Fruit fly (Drosophila melanogaster) whole organism, embryonic: Measurements from ENCODE around the gene hook.

ENCODE experiments used
- Aef1 ChIP-seq: fragments of 200-800 bp; sonication (Bioruptor generic); IDR thresholded peaks from 3 replicates; pipeline ENCODE4 v1.3.6; 2022; ENCODE audit warnings: missing biosample characterization, missing genetic modification characterization
- Awh ChIP-seq: fragments of 200-800 bp; sonication (Bioruptor generic); IDR thresholded peaks from 2 replicates; pipeline ENCODE4, ENCODE4 v1.3.6; 2022; ENCODE audit warnings: missing biosample characterization, missing genetic modification characterization
- CG10147 ChIP-seq: fragments of 200-800 bp; sonication (Bioruptor generic); optimal IDR thresholded peaks from 2 replicates; lab custom pipeline; 2019; ENCODE audit warnings: missing biosample characterization, mild to moderate bottlenecking, missing genetic modification characterization, moderate library complexity
- CG11695 ChIP-seq: fragments of 200-800 bp; sonication (Bioruptor generic); IDR thresholded peaks from 3 replicates; pipeline ENCODE4 v1.3.6; 2022; ENCODE audit warnings: missing biosample characterization, missing genetic modification characterization
- CG12219 ChIP-seq: fragments of 200-800 bp; sonication (Bioruptor generic); optimal IDR thresholded peaks from 3 replicates; lab custom pipeline; 2018; ENCODE audit warnings: missing biosample characterization, mild to moderate bottlenecking, missing genetic modification characterization
- CG12391 ChIP-seq: fragments of 200-800 bp; sonication (Bioruptor generic); optimal IDR thresholded peaks from 3 replicates; lab custom pipeline; 2018; ENCODE audit warnings: missing biosample characterization, mild to moderate bottlenecking, missing genetic modification characterization, moderate library complexity
- CG13287 ChIP-seq: fragments of 200-800 bp; sonication (Bioruptor generic); IDR thresholded peaks from 2 replicates; pipeline ENCODE4 v1.3.6; 2022; ENCODE audit warnings: missing biosample characterization, missing genetic modification characterization; ENCODE audit not compliant: partially characterized antibody
- CG14050 ChIP-seq: fragments of 200-800 bp; sonication (Bioruptor generic); IDR thresholded peaks from 3 replicates; pipeline ENCODE4 v1.3.6; 2022; ENCODE audit warnings: missing biosample characterization, missing genetic modification characterization
- CG15601 ChIP-seq: fragments of 200-800 bp; sonication (Bioruptor generic); optimal IDR thresholded peaks from 3 replicates; lab custom pipeline; 2019; ENCODE audit warnings: missing biosample characterization, mild to moderate bottlenecking, missing genetic modification characterization, moderate library complexity
- CG17802 ChIP-seq: fragments of 200-800 bp; sonication (Bioruptor generic); optimal IDR thresholded peaks from 2 replicates; lab custom pipeline; 2018; ENCODE audit warnings: missing biosample characterization, mild to moderate bottlenecking, missing genetic modification characterization, moderate library complexity
- CG18011 ChIP-seq: fragments of 200-800 bp; sonication (Bioruptor generic); optimal IDR thresholded peaks from 2 replicates; lab custom pipeline; 2017; ENCODE audit warnings: missing biosample characterization, missing genetic modification characterization, mild to moderate bottlenecking, moderate library complexity, missing genotype
- CG18764 ChIP-seq: fragments of 200-800 bp; sonication (Bioruptor generic); optimal IDR thresholded peaks from 3 replicates; lab custom pipeline; 2016; ENCODE audit warnings: missing biosample characterization, missing genetic modification characterization
- CG30020 ChIP-seq: fragments of 200-800 bp; optimal IDR thresholded peaks from 2 replicates; lab custom pipeline; 2019; ENCODE audit warnings: missing biosample characterization, mild to moderate bottlenecking, missing genetic modification characterization, moderate library complexity
- CG33213 ChIP-seq: fragments of 200-800 bp; sonication (Bioruptor generic); optimal IDR thresholded peaks from 3 replicates; lab custom pipeline; 2016; ENCODE audit warnings: missing biosample characterization, missing genetic modification characterization
- CG34224 ChIP-seq: fragments of 200-800 bp; sonication (Bioruptor generic); IDR thresholded peaks from 3 replicates; pipeline ENCODE4 v1.3.6; 2022; ENCODE audit warnings: missing biosample characterization, missing genetic modification characterization; ENCODE audit not compliant: partially characterized antibody
- CG4820 ChIP-seq: fragments of 200-800 bp; sonication (Bioruptor generic); optimal IDR thresholded peaks from 3 replicates; lab custom pipeline; 2016; ENCODE audit warnings: missing biosample characterization, missing genetic modification characterization
- CG8478 ChIP-seq: fragments of >200 bp; optimal IDR thresholded peaks from 2 replicates; lab custom pipeline; 2018
- Chrac-16 ChIP-seq: fragments of 200-800 bp; sonication (Bioruptor generic); optimal IDR thresholded peaks from 3 replicates; lab custom pipeline; 2016; ENCODE audit warnings: missing biosample characterization, missing genetic modification characterization
- Dek ChIP-seq: fragments of 200-800 bp; sonication (Bioruptor generic); optimal IDR thresholded peaks from 3 replicates; lab custom pipeline; 2019; ENCODE audit warnings: missing biosample characterization, mild to moderate bottlenecking, missing genetic modification characterization, moderate library complexity
- Dip3 ChIP-seq: fragments of 200-800 bp; sonication (Bioruptor generic); optimal IDR thresholded peaks from 3 replicates; lab custom pipeline; 2016; ENCODE audit warnings: missing biosample characterization, missing genetic modification characterization
- Drgx ChIP-seq: fragments of 200-800 bp; sonication (Bioruptor generic); IDR thresholded peaks from 2 replicates; pipeline ENCODE4 v1.3.6; 2022; ENCODE audit warnings: missing biosample characterization, missing genetic modification characterization
- Ets97D ChIP-seq: fragments of 200-800 bp; sonication (Bioruptor generic); optimal IDR thresholded peaks from 3 replicates; lab custom pipeline; 2016; ENCODE audit warnings: missing biosample characterization, missing genetic modification characterization
- HLH54F ChIP-seq: fragments of 200-800 bp; sonication (Bioruptor generic); optimal IDR thresholded peaks from 3 replicates; lab custom pipeline; 2016; ENCODE audit warnings: missing biosample characterization, missing genetic modification characterization
- Hr3 ChIP-seq: fragments of 200-800 bp; sonication (Bioruptor generic); optimal IDR thresholded peaks from 3 replicates; lab custom pipeline; 2016; ENCODE audit warnings: missing biosample characterization, missing genetic modification characterization
- Mes4 ChIP-seq: fragments of 200-800 bp; sonication (Bioruptor generic); optimal IDR thresholded peaks from 2 replicates; lab custom pipeline; 2016; ENCODE audit warnings: missing biosample characterization, missing genetic modification characterization
- NFAT ChIP-seq: fragments of 200-800 bp; sonication (Bioruptor generic); IDR thresholded peaks from 2 replicates; pipeline ENCODE4 v1.3.6; 2022; ENCODE audit warnings: missing biosample characterization, missing genetic modification characterization
- Sin3A ChIP-seq: fragments of >200 bp; optimal IDR thresholded peaks from 2 replicates; lab custom pipeline; 2018
- Sry-β ChIP-seq: fragments of 200-800 bp; sonication (Bioruptor generic); optimal IDR thresholded peaks from 2 replicates; lab custom pipeline; 2018; ENCODE audit warnings: missing biosample characterization, mild to moderate bottlenecking, missing genetic modification characterization, moderate library complexity
- Vsx1 ChIP-seq: fragments of 200-800 bp; sonication (Bioruptor generic); optimal IDR thresholded peaks from 2 replicates; lab custom pipeline; 2017; ENCODE audit warnings: missing biosample characterization, mild to moderate bottlenecking, missing genetic modification characterization, missing genetic modification reagents
- Xbp1 ChIP-seq: fragments of 200-800 bp; sonication (Bioruptor generic); optimal IDR thresholded peaks from 3 replicates; lab custom pipeline; 2016; ENCODE audit warnings: missing biosample characterization, mild to moderate bottlenecking, missing genetic modification characterization
- ara ChIP-seq: fragments of 200-800 bp; sonication (Bioruptor generic); IDR thresholded peaks from 2 replicates; pipeline ENCODE4 v1.3.6; 2022; ENCODE audit warnings: missing biosample characterization, missing genetic modification characterization
- cato ChIP-seq: fragments of 200-800 bp; sonication (Bioruptor generic); optimal IDR thresholded peaks from 2 replicates; lab custom pipeline; 2016; ENCODE audit warnings: missing biosample characterization, missing genetic modification characterization, borderline replicate concordance
- caup ChIP-seq: fragments of 200-800 bp; sonication (Bioruptor generic); optimal IDR thresholded peaks from 3 replicates; lab custom pipeline; 2017; ENCODE audit warnings: missing biosample characterization, mild to moderate bottlenecking, missing genetic modification characterization, moderate library complexity; ENCODE audit not compliant: severe bottlenecking
- danr ChIP-seq: fragments of 200-800 bp; sonication (Bioruptor generic); IDR thresholded peaks from 2 replicates; pipeline ENCODE4 v1.3.6; 2022; ENCODE audit warnings: missing biosample characterization, missing genetic modification characterization
- ewg ChIP-seq: fragments of 200-800 bp; sonication (Bioruptor generic); optimal IDR thresholded peaks from 3 replicates; lab custom pipeline; 2017; ENCODE audit warnings: mild to moderate bottlenecking, missing biosample characterization, missing genetic modification reagents, missing genetic modification characterization
- eyg ChIP-seq: fragments of 200-800 bp; sonication (Bioruptor generic); optimal IDR thresholded peaks from 3 replicates; lab custom pipeline; 2016; ENCODE audit warnings: missing biosample characterization, missing genetic modification characterization
- gcm2 ChIP-seq: fragments of 200-800 bp; sonication (Bioruptor generic); optimal IDR thresholded peaks from 2 replicates; lab custom pipeline; 2016; ENCODE audit warnings: missing biosample characterization, missing genetic modification characterization
- grn ChIP-seq: fragments of 200-800 bp; sonication (Bioruptor generic); optimal IDR thresholded peaks from 3 replicates; lab custom pipeline; 2017; ENCODE audit warnings: missing biosample characterization, missing genetic modification characterization
- gro ChIP-seq: fragments of 200-800 bp; sonication (Bioruptor generic); optimal IDR thresholded peaks from 2 replicates; lab custom pipeline; 2016; ENCODE audit warnings: missing biosample characterization, missing genetic modification characterization
- hbn ChIP-seq: fragments of 200-800 bp; sonication (Bioruptor generic); IDR thresholded peaks from 2 replicates; pipeline ENCODE4 v1.3.6; 2022; ENCODE audit warnings: missing biosample characterization, missing genetic modification characterization; ENCODE audit not compliant: partially characterized antibody
- knrl ChIP-seq: fragments of 200-800 bp; sonication (Bioruptor generic); IDR thresholded peaks from 3 replicates; pipeline ENCODE4 v1.3.6; 2022; ENCODE audit warnings: missing biosample characterization, missing genetic modification characterization; ENCODE audit not compliant: partially characterized antibody
- row ChIP-seq: fragments of 200-800 bp; sonication (Bioruptor generic); IDR thresholded peaks from 3 replicates; pipeline ENCODE4 v1.3.6; 2022; ENCODE audit warnings: missing biosample characterization, missing genetic modification characterization
- salm ChIP-seq: fragments of 200-800 bp; sonication (Bioruptor generic); optimal IDR thresholded peaks from 2 replicates; lab custom pipeline; 2018; ENCODE audit warnings: missing biosample characterization, mild to moderate bottlenecking, missing genetic modification characterization
- sna ChIP-seq: fragments of 200-800 bp; sonication (Bioruptor generic); IDR thresholded peaks from 2 replicates; pipeline ENCODE4 v1.3.6; 2022; ENCODE audit warnings: missing biosample characterization, missing genetic modification characterization; ENCODE audit not compliant: partially characterized antibody
- stc ChIP-seq: fragments of 200-800 bp; sonication (Bioruptor generic); IDR thresholded peaks from 2 replicates; pipeline ENCODE4 v1.3.6; 2022; ENCODE audit warnings: missing biosample characterization, missing genetic modification characterization
- trh ChIP-seq: fragments of 200-800 bp; sonication (Bioruptor generic); optimal IDR thresholded peaks from 2 replicates; lab custom pipeline; 2016; ENCODE audit warnings: missing biosample characterization, missing genetic modification characterization
- unc-4 ChIP-seq: fragments of 200-800 bp; sonication (Bioruptor generic); IDR thresholded peaks from 2 replicates; pipeline ENCODE4 v1.3.6; 2022; ENCODE audit warnings: missing biosample characterization, missing genetic modification characterization; ENCODE audit not compliant: partially characterized antibody
- vfl ChIP-seq: fragments of 200-800 bp; sonication (Bioruptor generic); optimal IDR thresholded peaks from 2 replicates; lab custom pipeline; 2016; ENCODE audit warnings: missing biosample characterization, missing genetic modification characterization
- vnd ChIP-seq: fragments of 200-800 bp; sonication (Bioruptor generic); IDR thresholded peaks from 3 replicates; pipeline ENCODE4 v1.3.6; 2022; ENCODE audit warnings: missing biosample characterization, missing genetic modification characterization; ENCODE audit not compliant: partially characterized antibody
- z ChIP-seq: fragments of 200-800 bp; sonication (Bioruptor generic); IDR thresholded peaks from 3 replicates; pipeline ENCODE4 v1.3.6; 2022; ENCODE audit warnings: missing biosample characterization, missing genetic modification characterization

hook gene

DNA sequence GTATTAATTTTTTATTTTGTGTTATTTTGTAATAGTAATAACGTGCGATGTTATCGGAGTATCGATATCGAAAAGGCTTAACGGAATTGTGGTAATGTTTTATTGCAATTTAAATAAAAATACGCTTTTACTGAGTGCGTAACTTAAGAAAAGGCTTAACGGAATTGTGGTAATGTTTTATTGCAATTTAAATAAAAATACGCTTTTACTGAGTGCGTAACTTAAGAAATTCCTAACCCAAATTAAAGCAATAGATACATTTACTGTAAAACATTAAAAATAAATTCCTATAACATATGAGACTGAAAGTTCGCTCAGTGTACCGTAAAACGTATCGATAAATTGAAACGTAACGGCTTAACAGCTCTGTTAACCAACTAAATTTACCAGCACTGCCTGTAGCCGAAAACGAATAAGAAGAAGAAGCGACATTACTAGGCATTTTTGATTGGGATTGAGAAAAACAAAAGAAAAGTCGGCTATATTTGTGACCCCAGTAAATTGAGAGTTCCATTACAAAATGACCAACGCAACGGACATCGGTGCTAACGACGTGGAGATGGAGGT is 18.3 kb upstream of the hook start, which contains the start of gene Rpn3 (continued):
- TF ChIP-seq Dip3 (GFP tag; lab: Kevin White, UChicago): peak; percentile 82
- TF ChIP-seq Sin3A (lab: Kevin White, UChicago): no peak
- TF ChIP-seq unc-4 (GFP tag; lab: Robert Waterston, UW): peak; percentile 66
- peak; percentile 73 for TF ChIP-seq CG4820
- TF ChIP-seq gro (GFP tag; lab: Kevin White, UChicago): peak; percentile 47
- TF ChIP-seq CG12219 (GFP tag; lab: Kevin White, UChicago): peak; percentile 63
- TF ChIP-seq CG33213: peak; percentile 61
- TF ChIP-seq CG12391 (tag; lab: Kevin White, UChicago): peak; percentile 93
- peak; percentile 86 for TF ChIP-seq CG11695 (GFP tag; lab: Robert Waterston, UW)
- no peak for TF ChIP-seq z (GFP tag; lab: Robert Waterston, UW)
- TF ChIP-seq gcm2 (GFP tag; lab: Kevin White, UChicago): peak; percentile 47
- peak; percentile 86 for TF ChIP-seq Hr3 (GFP tag; lab: Kevin White, UChicago)
- peak; percentile 88 for TF ChIP-seq Chrac-16 (GFP tag; lab: Kevin White, UChicago)
- TF ChIP-seq ara (GFP tag; lab: Robert Waterston, UW): peak; percentile 86
- TF ChIP-seq sna (GFP tag; lab: Robert Waterston, UW): peak; percentile 68; the same call in 1 of the 2 replicates
- peak; percentile 73 for TF ChIP-seq Drgx (GFP tag; lab: Robert Waterston, UW)
- TF ChIP-seq danr: peak; percentile 63
- peak; percentile 75 for TF ChIP-seq Dek (tag; lab: Kevin White, UChicago)
- peak; percentile 64 for TF ChIP-seq hbn (GFP tag; lab: Robert Waterston, UW)
- peak; percentile 77 for TF ChIP-seq CG14050 (GFP tag; lab: Robert Waterston, UW)
- TF ChIP-seq eyg (GFP tag; lab: Kevin White, UChicago): peak; percentile 55
- TF ChIP-seq ewg (GFP tag; lab: Kevin White, UChicago): peak; percentile 59
- peak; percentile 66; the same call in 1 of the 3 replicates for TF ChIP-seq CG34224
- TF ChIP-seq trh (GFP tag; lab: Kevin White, UChicago): peak; percentile 71
- TF ChIP-seq knrl: peak; percentile 65
- TF ChIP-seq Mes4: peak; percentile 78
- peak; percentile 63 for TF ChIP-seq NFAT (GFP tag; lab: Robert Waterston, UW)
- TF ChIP-seq cato (GFP tag; lab: Kevin White, UChicago): peak; percentile 80
- no peak for TF ChIP-seq CG8478 (lab: Kevin White, UChicago)
- TF ChIP-seq CG30020 (tag; lab: Kevin White, UChicago): peak; percentile 55
- peak; percentile 46 for TF ChIP-seq CG10147
- TF ChIP-seq salm (tag; lab: Kevin White, UChicago): peak; percentile 68
- peak; percentile 85 for TF ChIP-seq Awh (GFP tag; lab: Robert Waterston, UW)
- TF ChIP-seq CG18011 (GFP tag; lab: Kevin White, UChicago): peak; percentile 69
- peak; percentile 51 for TF ChIP-seq CG15601 (tag; lab: Kevin White, UChicago)
- TF ChIP-seq vfl: peak; percentile 84
- TF ChIP-seq CG17802 (tag; lab: Kevin White, UChicago): peak; percentile 54
- TF ChIP-seq vnd (GFP tag; lab: Robert Waterston, UW): peak; percentile 72
- peak; percentile 84 for TF ChIP-seq Xbp1 (GFP tag; lab: Kevin White, UChicago)
- TF ChIP-seq Aef1 (GFP tag; lab: Robert Waterston, UW): peak; percentile 82
- TF ChIP-seq CG13287 (GFP tag; lab: Robert Waterston, UW): peak; percentile 77
- TF ChIP-seq Vsx1 (GFP tag; lab: Kevin White, UChicago): no peak
- TF ChIP-seq grn (GFP tag; lab: Kevin White, UChicago): no peak
- peak; percentile 29 for TF ChIP-seq Sry-β (GFP tag; lab: Kevin White, UChicago)
- peak; percentile 73 for TF ChIP-seq caup
- TF ChIP-seq row (GFP tag; lab: Robert Waterston, UW): peak; percentile 93
- TF ChIP-seq CG18764 (GFP tag; lab: Kevin White, UChicago): peak; percentile 82
- TF ChIP-seq HLH54F (GFP tag; lab: Kevin White, UChicago): peak; percentile 85
- peak; percentile 73 for TF ChIP-seq stc (GFP tag; lab: Robert Waterston, UW)
- peak; percentile 77 for TF ChIP-seq Ets97D (GFP tag; lab: Kevin White, UChicago)
